Worm (Caenorhabditis elegans) whole organism, L1 larva: Measurements from ENCODE around the gene F17E9.18.

ENCODE experiments used
- C16A3.4 ChIP-seq: fragments of 150-350 bp; optimal IDR thresholded peaks from 2 replicates; lab custom pipeline; 2014; ENCODE audit warnings: missing biosample characterization, missing genetic modification characterization
- C34B4.2 ChIP-seq: sonication (generic microtip); optimal IDR thresholded peaks from 2 replicates; lab custom pipeline; 2017; ENCODE audit warnings: mild to moderate bottlenecking, missing genetic modification characterization, missing compliant biosample characterization
- Y116A8C.19 ChIP-seq: sonication (generic microtip); optimal IDR thresholded peaks from 2 replicates; lab custom pipeline; 2016; ENCODE audit warnings: missing compliant biosample characterization, missing genetic modification characterization, borderline replicate concordance
- alr-1 ChIP-seq: fragments of 200-800 bp; sonication (Bioruptor generic); optimal IDR thresholded peaks from 2 replicates; lab custom pipeline; 2018; ENCODE audit warnings: borderline replicate concordance, mild to moderate bottlenecking, missing genetic modification characterization, missing compliant biosample characterization
- ama-1 ChIP-seq: fragments of 150-350 bp; optimal IDR thresholded peaks from 2 replicates; lab custom pipeline; 2014
- blmp-1 ChIP-seq: fragments of 150-350 bp; optimal IDR thresholded peaks from 2 replicates; lab custom pipeline; 2014; ENCODE audit warnings: missing biosample characterization, missing genetic modification characterization
- ceh-63 ChIP-seq: fragments of 200-800 bp; sonication (Bioruptor generic); optimal IDR thresholded peaks from 2 replicates; lab custom pipeline; 2018; ENCODE audit warnings: mild to moderate bottlenecking, missing genetic modification characterization, missing compliant biosample characterization
- ceh-8 ChIP-seq: fragments of 200-800 bp; sonication (Bioruptor generic); optimal IDR thresholded peaks from 2 replicates; lab custom pipeline; 2018; ENCODE audit warnings: mild to moderate bottlenecking, missing genetic modification characterization, moderate library complexity, missing compliant biosample characterization
- ceh-82 ChIP-seq, 3 experiments: fragments of 150-350 bp in 1 of 3; sonication (generic microtip) in 2 of 3; optimal IDR thresholded peaks; 2 replicates each; lab custom pipeline; 2014 to 2017; ENCODE audit warnings: missing biosample characterization in 3 of 3, missing genetic modification characterization in 3 of 3
- ceh-88 ChIP-seq: fragments of 200-800 bp; sonication (Bioruptor generic); IDR thresholded peaks from 2 replicates; pipeline ENCODE4 v1.3.6; 2022; ENCODE audit warnings: missing genetic modification characterization, missing compliant biosample characterization
- ceh-90 ChIP-seq: sonication (generic microtip); optimal IDR thresholded peaks from 2 replicates; lab custom pipeline; 2016; ENCODE audit warnings: missing genetic modification characterization, missing compliant biosample characterization
- ces-1 ChIP-seq: fragments of 150-350 bp; optimal IDR thresholded peaks from 2 replicates; lab custom pipeline; 2014; ENCODE audit warnings: missing biosample characterization, missing genetic modification reagents, missing genetic modification characterization
- dpl-1 ChIP-seq, 3 experiments: fragments of 150-350 bp in 2 of 3; sonication (generic microtip) in 1 of 3; optimal IDR thresholded peaks; 2 replicates each; lab custom pipeline; 2014 to 2017; ENCODE audit warnings: missing biosample characterization in 3 of 3, missing genetic modification characterization in 3 of 3, missing genetic modification reagents in 3 of 3
- efl-1 ChIP-seq, 4 experiments: fragments of 150-350 bp; optimal IDR thresholded peaks in 3 of 4; peaks in 1 of 4; 1 replicate in 1 of 4; 2 replicates in 3 of 4; lab custom pipeline; 2014; ENCODE audit warnings: missing biosample characterization in 2 of 4, missing genetic modification characterization in 2 of 4, missing genetic modification reagents in 2 of 4
- egl-13 ChIP-seq: sonication (generic microtip); optimal IDR thresholded peaks from 2 replicates; lab custom pipeline; 2016; ENCODE audit warnings: missing genotype, missing genetic modification reagents, missing genetic modification characterization, missing compliant biosample characterization
- ets-5 ChIP-seq: fragments of 200-800 bp; sonication (Bioruptor generic); IDR thresholded peaks from 2 replicates; pipeline ENCODE4 v1.3.6; 2022; ENCODE audit warnings: missing genetic modification characterization, missing compliant biosample characterization
- fkh-8 ChIP-seq: sonication (generic microtip); optimal IDR thresholded peaks from 2 replicates; lab custom pipeline; 2016; ENCODE audit warnings: mild to moderate bottlenecking, missing genetic modification characterization, missing compliant biosample characterization
- fos-1 ChIP-seq: fragments of 150-350 bp; optimal IDR thresholded peaks from 2 replicates; lab custom pipeline; 2014; ENCODE audit warnings: missing biosample characterization, missing genetic modification characterization
- hlh-17 ChIP-seq: fragments of 200-800 bp; sonication (Bioruptor generic); optimal IDR thresholded peaks from 2 replicates; lab custom pipeline; 2018; ENCODE audit warnings: missing genetic modification characterization, mild to moderate bottlenecking, missing compliant biosample characterization, moderate library complexity, borderline replicate concordance
- hlh-4 ChIP-seq: sonication (generic microtip); optimal IDR thresholded peaks from 2 replicates; lab custom pipeline; 2016; ENCODE audit warnings: mild to moderate bottlenecking, missing genetic modification characterization, missing compliant biosample characterization
- hpl-2 ChIP-seq: fragments of 150-350 bp; optimal IDR thresholded peaks from 2 replicates; lab custom pipeline; 2014; ENCODE audit warnings: missing biosample characterization, missing genetic modification reagents, missing genetic modification characterization
- irx-1 ChIP-seq: sonication (generic microtip); optimal IDR thresholded peaks from 2 replicates; lab custom pipeline; 2016; ENCODE audit warnings: missing genetic modification characterization, missing compliant biosample characterization
- jun-1 ChIP-seq: fragments of 150-350 bp; optimal IDR thresholded peaks from 2 replicates; lab custom pipeline; 2014; ENCODE audit warnings: missing biosample characterization, missing genetic modification reagents, missing genetic modification characterization
- lin-13 ChIP-seq: fragments of 150-350 bp; optimal IDR thresholded peaks from 2 replicates; lab custom pipeline; 2014; ENCODE audit warnings: missing biosample characterization, missing genetic modification reagents, missing genetic modification characterization
- lin-14 ChIP-seq: fragments of 200-800 bp; sonication (Bioruptor generic); optimal IDR thresholded peaks from 2 replicates; lab custom pipeline; 2018; ENCODE audit warnings: mild to moderate bottlenecking, missing genetic modification characterization, moderate library complexity, missing compliant biosample characterization
- lin-39 ChIP-seq: fragments of 150-350 bp; optimal IDR thresholded peaks from 2 replicates; lab custom pipeline; 2014; ENCODE audit warnings: missing biosample characterization, missing genetic modification reagents, missing genetic modification characterization
- mab-9 ChIP-seq: fragments of 200-800 bp; sonication (Bioruptor generic); IDR thresholded peaks from 2 replicates; pipeline ENCODE4 v1.3.6; 2022; ENCODE audit warnings: missing genetic modification reagents, missing genetic modification characterization, missing compliant biosample characterization
- mdl-1 ChIP-seq, 2 experiments: fragments of 150-350 bp; optimal IDR thresholded peaks; 2 replicates each; lab custom pipeline; 2014 to 2017; ENCODE audit warnings: missing biosample characterization in 2 of 2, missing genetic modification characterization in 2 of 2, inconsistent platforms in 1 of 2
- mef-2 ChIP-seq: fragments of 150-350 bp; optimal IDR thresholded peaks from 2 replicates; lab custom pipeline; 2014; ENCODE audit warnings: missing biosample characterization, missing genetic modification characterization
- mep-1 ChIP-seq: fragments of 150-350 bp; optimal IDR thresholded peaks from 2 replicates; lab custom pipeline; 2014; ENCODE audit warnings: missing biosample characterization, missing genetic modification characterization
- nhr-20 ChIP-seq: sonication (generic microtip); optimal IDR thresholded peaks from 2 replicates; lab custom pipeline; 2016; ENCODE audit warnings: mild to moderate bottlenecking, missing genetic modification characterization, missing compliant biosample characterization
- nhr-237 ChIP-seq: fragments of 150-350 bp; optimal IDR thresholded peaks from 2 replicates; lab custom pipeline; 2014; ENCODE audit warnings: missing biosample characterization, missing genetic modification characterization
- nhr-28 ChIP-seq: fragments of 150-350 bp; optimal IDR thresholded peaks from 2 replicates; lab custom pipeline; 2014; ENCODE audit warnings: missing biosample characterization, missing genetic modification characterization
- nhr-47 ChIP-seq: sonication (generic microtip); optimal IDR thresholded peaks from 2 replicates; lab custom pipeline; 2016; ENCODE audit warnings: mild to moderate bottlenecking, missing genetic modification characterization, moderate library complexity, missing compliant biosample characterization
- nhr-84 ChIP-seq: sonication (generic microtip); optimal IDR thresholded peaks from 2 replicates; lab custom pipeline; 2017; ENCODE audit warnings: missing biosample characterization, missing genetic modification characterization
- pag-3 ChIP-seq: sonication (generic microtip); optimal IDR thresholded peaks from 2 replicates; lab custom pipeline; 2017; ENCODE audit warnings: missing genetic modification characterization, mild to moderate bottlenecking, missing compliant biosample characterization, antibody characterized with exemption, borderline replicate concordance; ENCODE audit not compliant: insufficient read depth
- pax-3 ChIP-seq: fragments of 200-800 bp; sonication (Bioruptor generic); optimal IDR thresholded peaks from 2 replicates; lab custom pipeline; 2018; ENCODE audit warnings: mild to moderate bottlenecking, missing genetic modification characterization, moderate library complexity, missing compliant biosample characterization
- snu-23 ChIP-seq: sonication (generic microtip); optimal IDR thresholded peaks from 2 replicates; lab custom pipeline; 2016; ENCODE audit warnings: missing genetic modification characterization, missing compliant biosample characterization
- sptf-1 ChIP-seq: fragments of 150-350 bp; optimal IDR thresholded peaks from 2 replicates; lab custom pipeline; 2014; ENCODE audit warnings: missing biosample characterization, missing genetic modification characterization
- sup-37 ChIP-seq: fragments of 200-800 bp; sonication (Bioruptor generic); optimal IDR thresholded peaks from 2 replicates; lab custom pipeline; 2018; ENCODE audit warnings: mild to moderate bottlenecking, missing genetic modification characterization, missing compliant biosample characterization
- swsn-7 ChIP-seq: sonication (generic microtip); optimal IDR thresholded peaks from 2 replicates; lab custom pipeline; 2016; ENCODE audit warnings: missing genetic modification characterization, missing compliant biosample characterization
- unc-130 ChIP-seq: fragments of 150-350 bp; optimal IDR thresholded peaks from 2 replicates; lab custom pipeline; 2017; ENCODE audit warnings: missing biosample characterization, missing genetic modification characterization, inconsistent platforms
- unc-86 ChIP-seq: sonication (generic microtip); optimal IDR thresholded peaks from 2 replicates; lab custom pipeline; 2016; ENCODE audit warnings: missing genetic modification characterization, missing compliant biosample characterization
- ztf-4 ChIP-seq: fragments of 150-350 bp; optimal IDR thresholded peaks from 2 replicates; lab custom pipeline; 2014; ENCODE audit warnings: missing biosample characterization, missing genetic modification characterization

The F17E9.18 gene

DNA sequence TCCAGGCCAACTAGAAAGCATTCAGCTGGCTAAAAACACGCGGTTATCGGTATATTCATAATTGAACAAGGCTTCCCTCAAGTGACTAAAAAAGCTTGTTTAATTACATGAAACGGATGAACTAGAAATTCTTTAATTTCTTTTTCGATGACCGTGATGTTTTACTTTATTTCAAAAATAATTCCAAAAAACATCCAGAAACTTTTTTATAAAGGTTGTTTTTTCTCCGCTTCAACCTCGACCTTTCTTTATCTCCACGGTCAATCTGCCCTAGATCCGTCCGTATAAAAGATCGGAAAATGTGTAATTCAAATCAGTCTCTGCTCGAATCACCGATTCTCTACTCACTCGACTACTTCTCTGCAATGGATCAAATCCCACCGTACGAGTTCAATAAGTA lies 1.4 kb downstream of the F17E9.18 start, which contains the start of gene F17E9.5:
Gene F17E9.5 (plus strand): TSS at position 301 of the 400 bp plus-strand sequence.
- TF ChIP-seq nhr-28 (tag; lab: Kevin White, UChicago) (no peak), C34B4.2 (tag; lab: Kevin White, UChicago) (no peak), pax-3 (no peak), mab-9 (GFP tag; lab: Robert Waterston, UW) (no peak), mdl-1 (tag; optimal IDR thresholded peaks at IDR 0.05; lab: Kevin White, UChicago) (no peak), fkh-8 (no peak)
- TF ChIP-seq, all 84 proteins: peak for 0

DNA sequence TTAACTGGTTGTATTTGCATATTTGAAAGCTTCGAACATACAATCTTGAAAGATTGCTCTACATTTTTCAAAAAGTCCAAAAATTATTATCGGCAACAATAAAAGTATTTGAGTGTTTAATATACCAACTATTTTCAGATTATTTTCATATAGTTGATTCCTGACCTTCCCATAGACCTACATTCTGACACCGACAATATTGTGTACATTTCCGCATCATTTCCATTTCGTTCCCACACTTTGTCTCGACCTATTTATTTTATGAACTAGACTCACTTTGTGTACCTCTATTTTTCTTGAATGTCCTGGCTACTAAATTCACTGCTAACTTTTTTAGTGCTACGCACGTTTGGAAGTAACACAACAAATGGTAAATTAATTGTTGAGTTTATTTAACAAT lies 4.6 kb downstream of the F17E9.18 start, which contains the start of gene lgc-5:
Gene lgc-5 (plus strand): TSS at position 301 of the 400 bp plus-strand sequence.
- TF ChIP-seq ceh-88 (GFP tag; lab: Robert Waterston, UW) (no peak), lin-13 (GFP tag; lab: Kevin White, UChicago) (no peak), dpl-1 (GFP tag; optimal IDR thresholded peaks at IDR 0.05; lab: Kevin White, UChicago) (no peak), nhr-47 (no peak), ceh-8 (GFP tag; lab: Kevin White, UChicago) (no peak), ces-1 (GFP tag; lab: Kevin White, UChicago) (no peak), ama-1 (lab: Kevin White, UChicago) (no peak)

DNA sequence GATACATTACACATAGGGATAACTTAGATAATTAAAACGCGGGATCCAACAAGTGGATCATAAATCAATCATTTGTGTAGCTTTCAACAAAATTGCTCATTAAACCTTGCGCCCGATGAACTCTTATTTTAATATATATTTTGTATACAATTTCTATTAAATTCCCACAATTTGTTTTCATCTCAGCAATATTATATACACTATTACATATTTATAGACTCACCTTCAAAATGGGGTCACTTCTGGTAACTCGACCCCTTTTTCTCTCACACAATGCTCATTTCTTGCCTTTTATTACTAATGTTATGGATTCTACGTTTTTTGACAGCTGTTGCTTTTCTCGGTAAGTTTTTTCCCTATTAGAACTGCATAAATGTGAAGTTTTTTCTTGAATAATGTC lies 7.3 kb downstream of the F17E9.18 start, which contains the start of gene lgc-6:
Gene lgc-6 (plus strand): TSS at position 301 of the 400 bp plus-strand sequence.
- TF ChIP-seq hpl-2 (GFP tag; lab: Kevin White, UChicago), result no peak
- no peak for TF ChIP-seq sptf-1 (tag; lab: Kevin White, UChicago)
- TF ChIP-seq mep-1 (tag; lab: Kevin White, UChicago), result no peak
- TF ChIP-seq dpl-1 (GFP tag; optimal IDR thresholded peaks at IDR 0.05; lab: Kevin White, UChicago), result no peak
- TF ChIP-seq ztf-4 (tag; lab: Kevin White, UChicago), result no peak
- no peak for TF ChIP-seq snu-23 (GFP tag; lab: Kevin White, UChicago)
- no peak for TF ChIP-seq nhr-237
- TF ChIP-seq hlh-17 (GFP tag; lab: Kevin White, UChicago), result no peak
- TF ChIP-seq pag-3 (tag; lab: Kevin White, UChicago), result no peak
- no peak for TF ChIP-seq mef-2 (tag; lab: Kevin White, UChicago)
- no peak for TF ChIP-seq nhr-84
- TF ChIP-seq nhr-20, result no peak
- no peak for TF ChIP-seq unc-86
- no peak for TF ChIP-seq irx-1
- TF ChIP-seq lin-39 (tag; lab: Kevin White, UChicago), result no peak
- no peak for TF ChIP-seq jun-1 (tag; lab: Kevin White, UChicago)
- TF ChIP-seq Y116A8C.19 (tag; lab: Kevin White, UChicago), result no peak
- TF ChIP-seq ceh-63 (GFP tag; lab: Kevin White, UChicago), result no peak

DNA sequence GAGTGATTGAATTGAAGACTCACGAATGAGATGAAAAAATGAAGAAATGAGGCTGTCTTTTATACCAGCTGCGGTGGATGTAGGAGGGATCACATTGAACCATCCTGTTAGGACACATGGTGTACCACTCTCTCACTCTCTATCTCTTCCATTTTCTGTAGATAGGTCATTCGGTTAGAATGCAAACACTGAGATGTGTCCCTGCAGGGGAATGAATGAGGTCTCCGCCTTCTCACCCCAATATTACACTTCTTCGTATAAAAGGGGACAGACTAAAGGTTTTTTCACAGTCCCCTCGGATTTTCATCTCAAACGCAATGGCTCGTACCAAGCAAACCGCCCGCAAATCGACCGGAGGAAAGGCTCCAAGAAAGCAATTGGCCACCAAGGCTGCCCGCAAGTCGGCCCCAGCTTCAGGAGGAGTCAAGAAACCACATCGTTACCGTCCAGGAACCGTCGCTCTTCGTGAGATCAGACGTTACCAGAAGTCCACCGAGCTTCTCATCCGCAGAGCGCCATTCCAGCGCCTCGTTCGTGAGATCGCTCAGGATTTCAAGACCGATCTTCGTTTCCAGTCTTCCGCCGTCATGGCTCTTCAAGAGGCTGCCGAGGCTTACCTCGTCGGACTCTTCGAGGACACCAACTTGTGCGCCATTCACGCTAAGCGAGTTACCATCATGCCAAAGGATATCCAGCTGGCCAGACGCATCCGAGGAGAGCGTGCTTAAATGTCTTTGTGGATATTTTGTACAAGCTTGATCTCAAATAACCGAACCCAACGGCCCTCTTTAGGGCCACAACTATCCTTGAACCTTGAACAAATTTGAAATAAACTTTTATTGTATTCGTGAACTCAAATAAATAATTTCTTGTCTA lies 12.7 kb downstream of the F17E9.18 start, which contains the start of gene his-32:
Gene his-32 (plus strand): TSS at position 318 of the 876 bp plus-strand sequence.
- peak; percentile 18 to 43 for TF ChIP-seq efl-1 (optimal IDR thresholded peaks at IDR 0.05; lab: Kevin White, UChicago)
- peak in 1 of 2 experiments; percentile 89 for TF ChIP-seq efl-1 (GFP tag; optimal IDR thresholded peaks at IDR 0.05 in 1 of 2; lab: Kevin White, UChicago)
- no peak for TF ChIP-seq sup-37 (GFP tag; lab: Kevin White, UChicago)
- no peak for TF ChIP-seq unc-130
- TF ChIP-seq fos-1 (tag; lab: Kevin White, UChicago), result no peak
- TF ChIP-seq swsn-7 (tag; lab: Kevin White, UChicago), result peak; percentile 79
- peak; percentile 75 for TF ChIP-seq unc-86
- peak; percentile 61 for TF ChIP-seq C16A3.4 (tag; lab: Kevin White, UChicago)
- TF ChIP-seq Y116A8C.19 (tag; lab: Kevin White, UChicago), result no peak
- no peak for TF ChIP-seq ces-1 (GFP tag; lab: Kevin White, UChicago)
- TF ChIP-seq lin-14 (GFP tag; lab: Kevin White, UChicago), result peak; percentile 75
- no peak for TF ChIP-seq hlh-4 (tag; lab: Kevin White, UChicago)
- no peak for TF ChIP-seq ceh-82 (tag; optimal IDR thresholded peaks at IDR 0.05; lab: Kevin White, UChicago)
- no peak for TF ChIP-seq egl-13 (tag; lab: Kevin White, UChicago)
- TF ChIP-seq nhr-237, result no peak
- TF ChIP-seq dpl-1 (GFP tag; optimal IDR thresholded peaks at IDR 0.05; lab: Kevin White, UChicago), result peak in 2 of 3 experiments; percentile 1 to 34
- TF ChIP-seq nhr-20, result peak; percentile 59
- no peak for TF ChIP-seq ceh-90 (tag; lab: Kevin White, UChicago)
- peak; percentile 65 for TF ChIP-seq blmp-1 (tag; lab: Kevin White, UChicago)
- no peak for TF ChIP-seq sptf-1 (tag; lab: Kevin White, UChicago)
- no peak for TF ChIP-seq alr-1 (tag; lab: Kevin White, UChicago)
- no peak for TF ChIP-seq ets-5
